Fruit fly (Drosophila melanogaster) whole organism, embryonic: Measurements from ENCODE around the gene dj-1beta.

Experiments used
- Abd-B ChIP-seq: fragments of 200-800 bp; sonication (Bioruptor generic); optimal IDR thresholded peaks from 2 replicates; lab custom pipeline; 2018; ENCODE audit warnings: missing biosample characterization, mild to moderate bottlenecking, missing genetic modification characterization, moderate library complexity
- Blimp-1 ChIP-seq: fragments of 200-800 bp; sonication (Bioruptor generic); optimal IDR thresholded peaks from 3 replicates; lab custom pipeline; 2018; ENCODE audit warnings: missing biosample characterization, missing genetic modification characterization, mild to moderate bottlenecking, moderate library complexity, missing genetic modification reagents
- Bteb2 ChIP-seq: fragments of 200-800 bp; sonication (Bioruptor generic); optimal IDR thresholded peaks from 2 replicates; lab custom pipeline; 2016; ENCODE audit warnings: missing biosample characterization, missing genetic modification characterization
- C15 ChIP-seq: fragments of 200-800 bp; sonication (Bioruptor generic); IDR thresholded peaks from 3 replicates; pipeline ENCODE4 v1.3.6; 2022; ENCODE audit warnings: missing biosample characterization, missing genetic modification characterization
- CG1024 ChIP-seq: fragments of 200-800 bp; sonication (Bioruptor generic); IDR thresholded peaks from 2 replicates; pipeline ENCODE4 v1.3.6; 2022; ENCODE audit warnings: missing biosample characterization, missing genetic modification characterization
- CG12071 ChIP-seq: fragments of 200-800 bp; sonication (Bioruptor generic); optimal IDR thresholded peaks from 3 replicates; lab custom pipeline; 2018; ENCODE audit warnings: missing biosample characterization, mild to moderate bottlenecking, missing genetic modification characterization
- CG12219 ChIP-seq: fragments of 200-800 bp; sonication (Bioruptor generic); optimal IDR thresholded peaks from 3 replicates; lab custom pipeline; 2018; ENCODE audit warnings: missing biosample characterization, mild to moderate bottlenecking, missing genetic modification characterization
- CG12769 ChIP-seq: fragments of 200-800 bp; sonication (Bioruptor generic); optimal IDR thresholded peaks from 2 replicates; lab custom pipeline; 2019; ENCODE audit warnings: missing biosample characterization, mild to moderate bottlenecking, missing genetic modification characterization, moderate library complexity
- CG13424 ChIP-seq: fragments of 200-800 bp; sonication (Bioruptor generic); optimal IDR thresholded peaks from 2 replicates; lab custom pipeline; 2019; ENCODE audit warnings: missing biosample characterization, mild to moderate bottlenecking, missing genetic modification characterization, moderate library complexity
- CG15011 ChIP-seq: fragments of 200-800 bp; sonication (Bioruptor generic); optimal IDR thresholded peaks from 3 replicates; lab custom pipeline; 2018; ENCODE audit warnings: missing biosample characterization, mild to moderate bottlenecking, missing genetic modification characterization
- CG31441 ChIP-seq: fragments of 200-800 bp; sonication (Bioruptor generic); IDR thresholded peaks from 2 replicates; pipeline ENCODE4 v1.3.6; 2022; ENCODE audit warnings: missing biosample characterization, missing genetic modification characterization
- CG32772 ChIP-seq: fragments of 200-800 bp; sonication (Bioruptor generic); IDR thresholded peaks from 2 replicates; pipeline ENCODE4 v1.3.6; 2022; ENCODE audit warnings: missing biosample characterization, missing genetic modification characterization
- CG34224 ChIP-seq: fragments of 200-800 bp; sonication (Bioruptor generic); IDR thresholded peaks from 3 replicates; pipeline ENCODE4 v1.3.6; 2022; ENCODE audit warnings: missing biosample characterization, missing genetic modification characterization; ENCODE audit not compliant: partially characterized antibody
- CG42726 ChIP-seq: fragments of 200-800 bp; sonication (Bioruptor generic); IDR thresholded peaks from 2 replicates; pipeline ENCODE4 v1.3.6; 2022; ENCODE audit warnings: missing biosample characterization, missing genetic modification characterization; ENCODE audit not compliant: partially characterized antibody
- CG4707 ChIP-seq: fragments of 200-800 bp; sonication (Bioruptor generic); optimal IDR thresholded peaks from 2 replicates; lab custom pipeline; 2018; ENCODE audit warnings: missing biosample characterization, mild to moderate bottlenecking, missing genetic modification characterization, moderate library complexity
- CG6254 ChIP-seq: fragments of 200-800 bp; sonication (Bioruptor generic); optimal IDR thresholded peaks from 3 replicates; lab custom pipeline; 2017; ENCODE audit warnings: mild to moderate bottlenecking, missing biosample characterization, missing genetic modification reagents, missing genetic modification characterization
- CG7928 ChIP-seq: fragments of 200-800 bp; sonication (Bioruptor generic); optimal IDR thresholded peaks from 2 replicates; lab custom pipeline; 2017; ENCODE audit warnings: missing biosample characterization, mild to moderate bottlenecking, missing genetic modification characterization
- CG8359 ChIP-seq: fragments of 200-800 bp; sonication (Bioruptor generic); optimal IDR thresholded peaks from 2 replicates; lab custom pipeline; 2017; ENCODE audit warnings: missing biosample characterization, mild to moderate bottlenecking, missing genetic modification characterization, borderline replicate concordance
- CG8478 ChIP-seq: fragments of >200 bp; optimal IDR thresholded peaks from 2 replicates; lab custom pipeline; 2018
- CG9932 ChIP-seq: fragments of 200-800 bp; sonication (Bioruptor generic); IDR thresholded peaks from 2 replicates; pipeline ENCODE4 v1.3.6; 2022; ENCODE audit warnings: missing biosample characterization, missing genetic modification characterization
- CHES-1-like ChIP-seq: fragments of 200-800 bp; sonication (Bioruptor generic); optimal IDR thresholded peaks from 2 replicates; lab custom pipeline; 2016; ENCODE audit warnings: missing biosample characterization, missing genetic modification characterization
- CrebB ChIP-seq: fragments of 200-800 bp; sonication (Bioruptor generic); optimal IDR thresholded peaks from 3 replicates; lab custom pipeline; 2018; ENCODE audit warnings: missing biosample characterization, mild to moderate bottlenecking, missing genetic modification characterization
- Doc3 ChIP-seq: fragments of 200-800 bp; sonication (Bioruptor generic); IDR thresholded peaks from 3 replicates; pipeline ENCODE4 v1.3.6; 2022; ENCODE audit warnings: missing biosample characterization, missing genetic modification characterization; ENCODE audit not compliant: partially characterized antibody
- Eip74EF ChIP-seq, 2 experiments: fragments of 200-800 bp in 1 of 2; fragments of >200 bp in 1 of 2; sonication (Bioruptor generic) in 1 of 2; optimal IDR thresholded peaks; 2 replicates each; lab custom pipeline; 2017 to 2019; ENCODE audit warnings: missing biosample characterization in 2 of 2, missing genetic modification characterization in 2 of 2, mild to moderate bottlenecking in 1 of 2, moderate library complexity in 1 of 2
- Gug ChIP-seq: fragments of 200-800 bp; sonication (Bioruptor generic); IDR thresholded peaks from 4 replicates; pipeline ENCODE4 v1.3.6; 2022; ENCODE audit warnings: missing biosample characterization, missing genetic modification characterization
- HLH3B ChIP-seq: fragments of 200-800 bp; sonication (Bioruptor generic); IDR thresholded peaks from 2 replicates; pipeline ENCODE4 v1.3.6; 2022; ENCODE audit warnings: missing biosample characterization, missing genetic modification characterization
- HLHmδ ChIP-seq: fragments of 200-800 bp; sonication (Bioruptor generic); optimal IDR thresholded peaks from 2 replicates; lab custom pipeline; 2018; ENCODE audit warnings: missing biosample characterization, mild to moderate bottlenecking, missing genetic modification characterization, moderate library complexity
- Hmr ChIP-seq: fragments of 200-800 bp; sonication (Bioruptor generic); optimal IDR thresholded peaks from 3 replicates; lab custom pipeline; 2017; ENCODE audit warnings: mild to moderate bottlenecking, missing biosample characterization, missing genetic modification reagents, missing genetic modification characterization
- Nf-YB ChIP-seq: fragments of 200-800 bp; sonication (Bioruptor generic); optimal IDR thresholded peaks from 3 replicates; lab custom pipeline; 2019; ENCODE audit warnings: missing biosample characterization, mild to moderate bottlenecking, missing genetic modification characterization, moderate library complexity
- Pdp1 ChIP-seq, 2 experiments: fragments of 200-800 bp; sonication (Bioruptor generic); optimal IDR thresholded peaks; 3 replicates each; lab custom pipeline; 2016; ENCODE audit warnings: missing biosample characterization in 2 of 2, missing genetic modification characterization in 2 of 2, mild to moderate bottlenecking in 1 of 2, moderate library complexity in 1 of 2
- Rfx ChIP-seq: fragments of 200-800 bp; sonication (Bioruptor generic); IDR thresholded peaks from 2 replicates; pipeline ENCODE4 v1.3.6; 2022; ENCODE audit warnings: missing biosample characterization, missing genetic modification characterization
- Trl ChIP-seq, 3 experiments: fragments of >200 bp in 2 of 3; fragments of 200-800 bp in 1 of 3; sonication (Bioruptor generic) in 1 of 3; optimal IDR thresholded peaks; 2 replicates in 1 of 3; 3 replicates in 2 of 3; lab custom pipeline; 2016 to 2017; ENCODE audit warnings: missing biosample characterization in 1 of 3, missing genetic modification characterization in 1 of 3
- Vsx1 ChIP-seq: fragments of 200-800 bp; sonication (Bioruptor generic); optimal IDR thresholded peaks from 2 replicates; lab custom pipeline; 2017; ENCODE audit warnings: missing biosample characterization, mild to moderate bottlenecking, missing genetic modification characterization, missing genetic modification reagents
- ato ChIP-seq: fragments of 200-800 bp; sonication (Bioruptor generic); IDR thresholded peaks from 2 replicates; pipeline ENCODE4 v1.3.6; 2022; ENCODE audit warnings: missing biosample characterization, missing genetic modification characterization; ENCODE audit not compliant: partially characterized antibody
- bcd ChIP-seq: fragments of 200-800 bp; sonication (Bioruptor generic); optimal IDR thresholded peaks from 2 replicates; lab custom pipeline; 2017; ENCODE audit warnings: missing biosample characterization, mild to moderate bottlenecking, missing genetic modification characterization
- caup ChIP-seq: fragments of 200-800 bp; sonication (Bioruptor generic); optimal IDR thresholded peaks from 3 replicates; lab custom pipeline; 2017; ENCODE audit warnings: missing biosample characterization, mild to moderate bottlenecking, missing genetic modification characterization, moderate library complexity; ENCODE audit not compliant: severe bottlenecking
- crc ChIP-seq: fragments of 200-800 bp; sonication (Bioruptor generic); optimal IDR thresholded peaks from 2 replicates; lab custom pipeline; 2016; ENCODE audit warnings: missing biosample characterization, missing genetic modification characterization
- croc ChIP-seq: fragments of 200-800 bp; sonication (Bioruptor generic); conservative IDR thresholded peaks from 3 replicates; pipeline ENCODE4 v1.3.6; 2022; ENCODE audit warnings: missing biosample characterization, missing genetic modification characterization
- cwo ChIP-seq: fragments of 200-800 bp; sonication (Bioruptor generic); optimal IDR thresholded peaks from 3 replicates; lab custom pipeline; 2017; ENCODE audit warnings: missing biosample characterization, missing genetic modification characterization, mild to moderate bottlenecking, moderate library complexity, missing genetic modification reagents
- dan ChIP-seq: fragments of 200-800 bp; sonication (Bioruptor generic); IDR thresholded peaks from 2 replicates; pipeline ENCODE4 v1.3.6; 2022; ENCODE audit warnings: missing biosample characterization, missing genetic modification characterization
- ind ChIP-seq: fragments of 200-800 bp; sonication (Bioruptor generic); optimal IDR thresholded peaks from 3 replicates; lab custom pipeline; 2016; ENCODE audit warnings: missing biosample characterization, missing genetic modification characterization
- onecut ChIP-seq: fragments of 200-800 bp; sonication (Bioruptor generic); IDR thresholded peaks from 2 replicates; pipeline ENCODE4 v1.3.6; 2022; ENCODE audit warnings: missing biosample characterization, missing genetic modification characterization
- pnt ChIP-seq: fragments of 200-800 bp; sonication (Bioruptor generic); optimal IDR thresholded peaks from 3 replicates; lab custom pipeline; 2016; ENCODE audit warnings: missing biosample characterization, missing genetic modification characterization
- sima ChIP-seq: fragments of 200-800 bp; sonication (Bioruptor generic); optimal IDR thresholded peaks from 2 replicates; lab custom pipeline; 2016; ENCODE audit warnings: missing biosample characterization, missing genetic modification characterization
- slbo ChIP-seq: fragments of 200-800 bp; sonication (Bioruptor generic); IDR thresholded peaks from 2 replicates; pipeline ENCODE4 v1.3.6; 2022; ENCODE audit warnings: missing biosample characterization, missing genetic modification characterization
- ssp ChIP-seq: fragments of 200-800 bp; sonication (Bioruptor generic); IDR thresholded peaks from 2 replicates; pipeline ENCODE4 v1.3.6; 2022; ENCODE audit warnings: missing biosample characterization, missing genetic modification characterization
- toy ChIP-seq: fragments of 200-800 bp; sonication (Bioruptor generic); IDR thresholded peaks from 2 replicates; pipeline ENCODE4 v1.3.6; 2022; ENCODE audit warnings: missing biosample characterization, missing genetic modification characterization
- trh ChIP-seq: fragments of 200-800 bp; sonication (Bioruptor generic); optimal IDR thresholded peaks from 2 replicates; lab custom pipeline; 2016; ENCODE audit warnings: missing biosample characterization, missing genetic modification characterization
- unc-4 ChIP-seq: fragments of 200-800 bp; sonication (Bioruptor generic); IDR thresholded peaks from 2 replicates; pipeline ENCODE4 v1.3.6; 2022; ENCODE audit warnings: missing biosample characterization, missing genetic modification characterization; ENCODE audit not compliant: partially characterized antibody
- zen2 ChIP-seq: fragments of 200-800 bp; sonication (Bioruptor generic); IDR thresholded peaks from 3 replicates; pipeline ENCODE4 v1.3.6; 2022; ENCODE audit warnings: missing biosample characterization, missing genetic modification characterization; ENCODE audit not compliant: partially characterized antibody

dj-1beta gene

DNA sequence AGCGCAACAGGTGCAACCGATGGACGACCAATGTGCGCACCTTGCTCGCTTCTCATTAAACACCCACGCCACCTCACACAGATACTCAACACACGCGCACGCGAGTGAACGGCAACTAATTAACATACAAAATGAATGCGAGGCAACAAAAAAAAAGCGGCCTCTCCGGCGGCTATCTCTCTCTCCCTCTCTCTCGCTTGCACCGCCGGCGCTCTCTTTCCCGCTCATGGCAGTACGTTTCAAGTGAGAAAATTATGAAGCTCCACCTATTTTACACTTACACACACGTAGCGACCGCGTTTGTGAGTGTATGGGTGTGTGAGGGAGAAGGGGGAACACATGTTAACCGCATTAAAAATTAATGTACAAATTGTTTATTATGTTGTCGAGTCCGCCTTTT is 42.8 kb upstream of the dj-1beta start (continued):
- TF ChIP-seq cwo (GFP tag; lab: Kevin White, UChicago) (no peak), CG6254 (no peak), CG12219 (GFP tag; lab: Kevin White, UChicago) (no peak), crc (GFP tag; lab: Kevin White, UChicago) (no peak), Nf-YB (GFP tag; lab: Kevin White, UChicago) (peak; percentile 98), Doc3 (GFP tag; lab: Robert Waterston, UW) (no peak), HLHmδ (no peak), CG32772 (GFP tag; lab: Robert Waterston, UW) (peak; percentile 85), CG4707 (GFP tag; lab: Kevin White, UChicago) (no peak), sima (GFP tag; lab: Kevin White, UChicago) (no peak), CG42726 (no peak), CG9932 (no peak), zen2 (no peak), Rfx (no peak), CG1024 (GFP tag; lab: Robert Waterston, UW) (no peak), Gug (no peak), C15 (GFP tag; lab: Robert Waterston, UW) (no peak), CG15011 (no peak), bcd (GFP tag; lab: Kevin White, UChicago) (no peak), pnt (GFP tag; lab: Kevin White, UChicago) (no peak), Trl (optimal IDR thresholded peaks at IDR 0.05; lab: Kevin White, UChicago) (peak; percentile 62 to 63), Trl (GFP tag; optimal IDR thresholded peaks at IDR 0.05; lab: Kevin White, UChicago) (no peak), Bteb2 (GFP tag; lab: Kevin White, UChicago) (no peak), croc (GFP tag; lab: Robert Waterston, UW) (no peak), CG8478 (lab: Kevin White, UChicago) (peak; percentile 86), CG12769 (tag; lab: Kevin White, UChicago) (no peak), ind (GFP tag; lab: Kevin White, UChicago) (no peak), CG12071 (no peak), CG8359 (GFP tag; lab: Kevin White, UChicago) (no peak), Eip74EF (GFP tag; optimal IDR thresholded peaks at IDR 0.05; lab: Kevin White, UChicago) (no peak), toy (GFP tag; lab: Robert Waterston, UW) (no peak), CrebB (no peak), Hmr (GFP tag; lab: Kevin White, UChicago) (no peak), CG13424 (no peak), slbo (no peak), ato (GFP tag; lab: Robert Waterston, UW) (no peak), CG34224 (GFP tag; lab: Robert Waterston, UW) (no peak), unc-4 (GFP tag; lab: Robert Waterston, UW) (no peak), ssp (GFP tag; lab: Robert Waterston, UW) (no peak), Vsx1 (GFP tag; lab: Kevin White, UChicago) (peak; percentile 89), trh (no peak), caup (GFP tag; lab: Kevin White, UChicago) (no peak), Blimp-1 (GFP tag; lab: Kevin White, UChicago) (no peak), CHES-1-like (no peak), onecut (GFP tag; lab: Robert Waterston, UW) (no peak), HLH3B (GFP tag; lab: Robert Waterston, UW) (no peak), dan (GFP tag; lab: Robert Waterston, UW) (no peak), Pdp1 (GFP tag; optimal IDR thresholded peaks at IDR 0.05; lab: Kevin White, UChicago) (no peak), Abd-B (GFP tag; lab: Kevin White, UChicago) (no peak), CG7928 (GFP tag; lab: Kevin White, UChicago) (no peak), CG31441 (GFP tag; lab: Robert Waterston, UW) (no peak)
